Worm (Caenorhabditis elegans): ENCODE measurements around the gene T28A11.22.

Gene T28A11.22

ce11 chrV:3273577-3274100 is 16.3 kb downstream of the T28A11.22 start, which contains the start of gene T28A11.4:
Gene T28A11.4, plus strand, starts transcription at chrV:3274050.
- TF ChIP-seq unc-39 (tag; optimal IDR thresholded peaks at IDR 0.05) (no peak), nhr-23 (tag; optimal IDR thresholded peaks at IDR 0.05) (no peak), mml-1 (tag; optimal IDR thresholded peaks at IDR 0.05) (no peak), ztf-11 (tag; optimal IDR thresholded peaks at IDR 0.05) (no peak), sea-2 (GFP tag; optimal IDR thresholded peaks at IDR 0.05) (no peak), ceh-82 (tag; optimal IDR thresholded peaks at IDR 0.05) (no peak), nhr-237 (tag; optimal IDR thresholded peaks at IDR 0.05) (no peak), ZK546.5 (tag; optimal IDR thresholded peaks at IDR 0.05) (no peak), daf-12 (tag; optimal IDR thresholded peaks at IDR 0.05) (no peak), elt-2 (tag; optimal IDR thresholded peaks at IDR 0.05) (no peak), ceh-16 (tag; optimal IDR thresholded peaks at IDR 0.05) (no peak), nfya-1 (tag; optimal IDR thresholded peaks at IDR 0.05; ENCODE audit: insufficient read depth) (no peak), unc-62 (GFP tag; optimal IDR thresholded peaks at IDR 0.05) (no peak), pha-4 (tag; optimal IDR thresholded peaks at IDR 0.05) (no peak), elt-3 (tag; optimal IDR thresholded peaks at IDR 0.05) (no peak), nhr-67 (tag; optimal IDR thresholded peaks at IDR 0.05) (no peak)

ce11 chrV:3275033-3275432 is 17.7 kb downstream of the T28A11.22 start, which contains the start of gene T28A11.3:
Gene T28A11.3, plus strand, starts transcription at chrV:3275333.
- TF ChIP-seq nhr-11 (tag; optimal IDR thresholded peaks at IDR 0.05) (no peak), mdl-1 (tag; optimal IDR thresholded peaks at IDR 0.05) (no peak), ceh-28 (tag; optimal IDR thresholded peaks at IDR 0.05) (no peak)

ce11 chrV:3276184-3276583 is 18.8 kb downstream of the T28A11.22 start:
- peak; percentile 26 for TF ChIP-seq egl-5 (tag; optimal IDR thresholded peaks at IDR 0.05)
- no peak for TF ChIP-seq snpc-4 (tag; optimal IDR thresholded peaks at IDR 0.05)
- TF ChIP-seq lin-39 (tag; optimal IDR thresholded peaks at IDR 0.05) = peak; percentile 32

ce11 chrV:3278101-3278639 is 20.8 kb downstream of the T28A11.22 start, which contains the start of gene fbxa-64:
Gene fbxa-64, minus strand, starts transcription at chrV:3278151.
- no peak for TF ChIP-seq egl-27 (tag; optimal IDR thresholded peaks at IDR 0.05)
- TF ChIP-seq ztf-11 (tag; optimal IDR thresholded peaks at IDR 0.05) = no peak
- TF ChIP-seq sea-2 (GFP tag; optimal IDR thresholded peaks at IDR 0.05) = no peak
- TF ChIP-seq egl-5 (tag; optimal IDR thresholded peaks at IDR 0.05) = no peak
- TF ChIP-seq hmg-11 (tag; optimal IDR thresholded peaks at IDR 0.05) = peak; percentile 29

ce11 chrV:3279138-3279537 is 21.8 kb downstream of the T28A11.22 start:
- no peak for TF ChIP-seq nhr-11 (tag; optimal IDR thresholded peaks at IDR 0.05)
- TF ChIP-seq zag-1 (tag; optimal IDR thresholded peaks at IDR 0.05) = no peak
- peak; percentile 26 for TF ChIP-seq egl-5 (tag; optimal IDR thresholded peaks at IDR 0.05)
- TF ChIP-seq snpc-4 (tag; optimal IDR thresholded peaks at IDR 0.05) = no peak
- no peak for TF ChIP-seq nhr-67 (tag; optimal IDR thresholded peaks at IDR 0.05)
- TF ChIP-seq ztf-11 (tag; optimal IDR thresholded peaks at IDR 0.05) = no peak
- no peak for TF ChIP-seq mml-1 (tag; optimal IDR thresholded peaks at IDR 0.05)

- TF ChIP-seq lsy-12 (tag; optimal IDR thresholded peaks at IDR 0.05) (no peak), nhr-67 (tag; optimal IDR thresholded peaks at IDR 0.05) (no peak), mml-1 (tag; optimal IDR thresholded peaks at IDR 0.05) (no peak), mdl-1 (tag; optimal IDR thresholded peaks at IDR 0.05) (no peak), fos-1 (tag; optimal IDR thresholded peaks at IDR 0.05) (no peak), nhr-12 (tag; optimal IDR thresholded peaks at IDR 0.05) (no peak), egl-27 (tag; optimal IDR thresholded peaks at IDR 0.05) (no peak), pqm-1 (tag; optimal IDR thresholded peaks at IDR 0.05) (no peak), nhr-11 (tag; optimal IDR thresholded peaks at IDR 0.05) (no peak), ceh-16 (tag; optimal IDR thresholded peaks at IDR 0.05) (no peak), ceh-28 (tag; optimal IDR thresholded peaks at IDR 0.05) (no peak), egl-5 (tag; optimal IDR thresholded peaks at IDR 0.05) (no peak), daf-12 (tag; optimal IDR thresholded peaks at IDR 0.05) (no peak), tbx-2 (tag; optimal IDR thresholded peaks at IDR 0.05) (no peak), ztf-4 (tag; optimal IDR thresholded peaks at IDR 0.05) (no peak), eor-1 (tag; optimal IDR thresholded peaks at IDR 0.05) (no peak), elt-3 (tag; optimal IDR thresholded peaks at IDR 0.05) (no peak), ZK546.5 (tag; optimal IDR thresholded peaks at IDR 0.05) (no peak), ama-1 (optimal IDR thresholded peaks at IDR 0.05) (no peak)
Observed at ce11 chrV:3280009-3280408, 22.6 kb downstream of the T28A11.22 start, which contains the start of gene T28A11.2. Gene T28A11.2, plus strand, starts transcription at chrV:3280379.

Data from whole organism, L3 larva.